Fruit fly (Drosophila melanogaster) whole organism, wandering third instar larva: ENCODE data around the gene Fkbp39.
A peak's percentile ranks its signal among the peaks of the same experiment; 100 is the strongest.

Source experiments
- CG9705 ChIP-seq: fragments of 200-800 bp; sonication (Bioruptor generic); optimal IDR thresholded peaks from 2 replicates; lab custom pipeline; 2018; ENCODE audit warnings: missing biosample characterization, mild to moderate bottlenecking, missing genetic modification characterization
- CrebA ChIP-seq: fragments of 200-800 bp; sonication (Bioruptor generic); optimal IDR thresholded peaks from 2 replicates; lab custom pipeline; 2016; ENCODE audit warnings: missing biosample characterization, mild to moderate bottlenecking, missing genetic modification characterization, borderline replicate concordance
- Dfd ChIP-seq: fragments of >200 bp; optimal IDR thresholded peaks from 2 replicates; lab custom pipeline; 2017; ENCODE audit warnings: missing biosample characterization, missing genetic modification characterization
- Dif ChIP-seq: fragments of 200-275, 200-300 bp; sonication (Bioruptor generic); optimal IDR thresholded peaks from 2 replicates; lab custom pipeline; 2018; ENCODE audit warnings: missing biosample characterization, missing genetic modification characterization; ENCODE audit not compliant: partially characterized antibody
- GATAd ChIP-seq: sonication (Bioruptor generic); optimal IDR thresholded peaks from 2 replicates; lab custom pipeline; 2016; ENCODE audit warnings: missing biosample characterization, missing genetic modification characterization
- HLH106 ChIP-seq: fragments of 200-800 bp; optimal IDR thresholded peaks from 3 replicates; lab custom pipeline; 2019; ENCODE audit warnings: missing biosample characterization, mild to moderate bottlenecking, missing genetic modification characterization, moderate library complexity
- Hnf4 ChIP-seq: fragments of 200-800 bp; sonication (Bioruptor generic); optimal IDR thresholded peaks from 2 replicates; lab custom pipeline; 2016; ENCODE audit warnings: missing biosample characterization, mild to moderate bottlenecking, missing genetic modification characterization
- Hr78 ChIP-seq: fragments of >200 bp; optimal IDR thresholded peaks from 2 replicates; lab custom pipeline; 2017; ENCODE audit warnings: missing biosample characterization, missing genetic modification characterization
- Hr83 ChIP-seq: fragments of 200-300 bp; sonication (Bioruptor generic); optimal IDR thresholded peaks from 2 replicates; lab custom pipeline; 2016; ENCODE audit warnings: missing biosample characterization, mild to moderate bottlenecking, missing genetic modification characterization, moderate library complexity; ENCODE audit not compliant: poor library complexity, severe bottlenecking
- Jra ChIP-seq: sonication (Bioruptor generic); optimal IDR thresholded peaks from 2 replicates; lab custom pipeline; 2016; ENCODE audit warnings: missing biosample characterization, missing genetic modification characterization
- Mio ChIP-seq: sonication (Bioruptor generic); optimal IDR thresholded peaks from 2 replicates; lab custom pipeline; 2016; ENCODE audit warnings: missing biosample characterization, missing genetic modification characterization
- Myc ChIP-seq: fragments of >200 bp; optimal IDR thresholded peaks from 2 replicates; lab custom pipeline; 2017
- OdsH ChIP-seq: fragments of 200-800 bp; sonication (Bioruptor generic); optimal IDR thresholded peaks from 2 replicates; lab custom pipeline; 2016; ENCODE audit warnings: missing biosample characterization, mild to moderate bottlenecking, missing genetic modification characterization
- Rel ChIP-seq, 2 experiments: fragments of 200-800 bp; sonication (Bioruptor generic) in 1 of 2; optimal IDR thresholded peaks; 2 replicates in 1 of 2; 3 replicates in 1 of 2; lab custom pipeline; 2016 to 2019; ENCODE audit warnings: mild to moderate bottlenecking in 2 of 2, missing biosample characterization in 2 of 2, missing genetic modification characterization in 2 of 2, moderate library complexity in 1 of 2
- Sp1 ChIP-seq: fragments of 200-800 bp; sonication (Bioruptor generic); optimal IDR thresholded peaks from 3 replicates; lab custom pipeline; 2019; ENCODE audit warnings: missing biosample characterization, mild to moderate bottlenecking, missing genetic modification characterization, moderate library complexity
- Vsx2 ChIP-seq: fragments of 200-300, 225-300 bp; sonication (Bioruptor generic); optimal IDR thresholded peaks from 2 replicates; lab custom pipeline; 2018; ENCODE audit warnings: missing biosample characterization, missing genetic modification characterization; ENCODE audit not compliant: partially characterized antibody
- br ChIP-seq: fragments of 200-800 bp; sonication (Bioruptor generic); optimal IDR thresholded peaks from 2 replicates; lab custom pipeline; 2016; ENCODE audit warnings: missing biosample characterization, missing genetic modification characterization
- dmrt93B ChIP-seq: fragments of 200-800 bp; sonication (Bioruptor generic); optimal IDR thresholded peaks from 2 replicates; lab custom pipeline; 2018; ENCODE audit warnings: missing biosample characterization, mild to moderate bottlenecking, missing genetic modification characterization
- dsf ChIP-seq: sonication (Bioruptor generic); optimal IDR thresholded peaks from 2 replicates; lab custom pipeline; 2016; ENCODE audit warnings: missing biosample characterization, missing genetic modification characterization, borderline replicate concordance
- ey ChIP-seq: fragments of 200-800 bp; sonication (Bioruptor generic); optimal IDR thresholded peaks from 2 replicates; lab custom pipeline; 2016; ENCODE audit warnings: missing biosample characterization, missing genetic modification characterization
- foxo ChIP-seq, 2 experiments: fragments of 200-800 bp; sonication (Bioruptor generic); optimal IDR thresholded peaks; 2 replicates in 1 of 2; 3 replicates in 1 of 2; lab custom pipeline; 2016 to 2017; ENCODE audit warnings: missing biosample characterization in 2 of 2, missing genetic modification characterization in 2 of 2
- h ChIP-seq: fragments of 200-800 bp; sonication (Bioruptor generic); optimal IDR thresholded peaks from 3 replicates; lab custom pipeline; 2016; ENCODE audit warnings: missing biosample characterization, mild to moderate bottlenecking, missing genetic modification characterization
- jim ChIP-seq: fragments of 175-275, 200-325 bp; sonication (Bioruptor generic); optimal IDR thresholded peaks from 2 replicates; lab custom pipeline; 2016; ENCODE audit warnings: missing biosample characterization, mild to moderate bottlenecking, missing genetic modification characterization
- lola ChIP-seq: fragments of >200 bp; optimal IDR thresholded peaks from 2 replicates; lab custom pipeline; 2017; ENCODE audit warnings: missing biosample characterization, missing genetic modification characterization
- pan ChIP-seq: fragments of >200 bp; optimal IDR thresholded peaks from 2 replicates; lab custom pipeline; 2017
- psq ChIP-seq: fragments of 200-800 bp; sonication (Bioruptor generic); optimal IDR thresholded peaks from 3 replicates; lab custom pipeline; 2017; ENCODE audit warnings: missing biosample characterization, mild to moderate bottlenecking, missing genetic modification characterization, moderate library complexity
- rgr ChIP-seq: fragments of 200-800 bp; sonication (Bioruptor generic); optimal IDR thresholded peaks from 3 replicates; lab custom pipeline; 2016; ENCODE audit warnings: missing biosample characterization, mild to moderate bottlenecking, missing genetic modification characterization
- sage ChIP-seq: fragments of 200-800 bp; sonication (Bioruptor generic); optimal IDR thresholded peaks from 2 replicates; lab custom pipeline; 2016; ENCODE audit warnings: missing biosample characterization, mild to moderate bottlenecking, missing genetic modification characterization
- tai ChIP-seq: sonication (Bioruptor generic); optimal IDR thresholded peaks from 2 replicates; lab custom pipeline; 2016; ENCODE audit warnings: missing biosample characterization, missing genetic modification characterization
- usp ChIP-seq: fragments of >200 bp; optimal IDR thresholded peaks from 2 replicates; lab custom pipeline; 2017; ENCODE audit warnings: missing biosample characterization, missing genetic modification characterization
- woc ChIP-seq: sonication (Bioruptor generic); optimal IDR thresholded peaks from 2 replicates; lab custom pipeline; 2016; ENCODE audit warnings: missing biosample characterization, mild to moderate bottlenecking, missing genetic modification characterization

Fkbp39 gene

dm6 chr3R:15367477-15367876 lies 34.5 kb upstream of the Fkbp39 start, which contains the start of gene CG34404:
CG34404 (minus strand) TSS chr3R:15367665.
- TF ChIP-seq rgr (GFP tag; lab: Kevin White, UChicago) (peak; percentile 8), foxo (GFP tag; optimal IDR thresholded peaks at IDR 0.05; lab: Kevin White, UChicago) (peak in 1 of 2 experiments; percentile 39), woc (no peak)

DNA sequence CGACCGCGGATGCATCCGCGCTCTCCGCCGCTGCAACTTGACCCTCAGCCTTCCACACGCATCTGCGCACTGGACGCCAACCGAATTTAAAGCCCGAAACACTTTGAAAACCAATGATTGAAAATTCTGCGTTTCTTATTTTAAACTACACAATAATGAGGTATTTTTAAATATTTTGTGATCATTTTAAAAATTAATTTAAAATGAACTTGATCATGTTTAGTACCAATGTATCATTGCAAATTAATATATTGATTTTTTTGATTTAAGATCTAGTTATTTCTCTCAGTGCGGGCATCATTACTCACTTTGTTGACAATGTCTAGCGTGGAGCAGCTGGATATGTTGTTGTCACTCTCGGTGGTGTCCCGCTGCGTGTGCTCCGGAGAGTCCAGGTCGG lies 33.9 kb upstream of the Fkbp39 start:
- no peak for TF ChIP-seq Vsx2
- peak; percentile 48 for TF ChIP-seq HLH106 (tag; lab: Kevin White, UChicago)
- TF ChIP-seq rgr (GFP tag; lab: Kevin White, UChicago) = peak; percentile 28
- TF ChIP-seq CrebA (GFP tag; lab: Kevin White, UChicago) = no peak
- no peak for TF ChIP-seq sage (GFP tag; lab: Kevin White, UChicago)
- TF ChIP-seq Rel (GFP tag; optimal IDR thresholded peaks at IDR 0.05; lab: Kevin White, UChicago) = no peak
- no peak for TF ChIP-seq Rel (tag; optimal IDR thresholded peaks at IDR 0.05; lab: Kevin White, UChicago)
- no peak for TF ChIP-seq Hr78 (GFP tag; lab: Kevin White, UChicago)
- peak; percentile 44 for TF ChIP-seq Sp1
- peak; percentile 31 for TF ChIP-seq ey (GFP tag; lab: Kevin White, UChicago)
- peak in 1 of 2 experiments; percentile 63 for TF ChIP-seq foxo (GFP tag; optimal IDR thresholded peaks at IDR 0.05; lab: Kevin White, UChicago)
- peak; percentile 8 for TF ChIP-seq OdsH
- no peak for TF ChIP-seq Hnf4

DNA sequence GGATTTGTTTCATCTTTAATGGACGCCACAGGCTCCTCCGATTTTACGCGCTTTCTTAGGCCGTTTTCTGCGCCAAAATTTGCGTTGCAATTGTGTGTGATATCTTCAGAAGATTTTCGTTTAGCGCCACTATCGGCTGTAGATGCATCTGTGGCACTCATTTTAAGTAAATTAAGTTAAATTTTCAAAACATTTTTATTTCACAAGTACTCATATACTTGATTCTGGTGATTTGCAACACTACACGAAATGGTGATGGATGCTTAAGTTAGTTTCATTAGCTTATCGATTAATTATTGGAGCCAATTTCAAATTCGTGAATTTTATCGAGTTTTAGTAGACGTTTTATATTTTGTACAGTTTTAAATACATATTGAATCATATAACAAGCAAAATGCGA lies 30.7 kb upstream of the Fkbp39 start, which contains the start of gene CG6171:
Gene CG6171 (minus strand): TSS at position 250 of the 400 bp plus-strand sequence.
- TF ChIP-seq Sp1 = no peak
- TF ChIP-seq Myc (lab: Kevin White, UChicago) = no peak
- TF ChIP-seq lola (GFP tag; lab: Kevin White, UChicago) = peak; percentile 22
- no peak for TF ChIP-seq Dfd
- TF ChIP-seq Vsx2 = no peak
- TF ChIP-seq rgr (GFP tag; lab: Kevin White, UChicago) = peak; percentile 36
- TF ChIP-seq h (GFP tag; lab: Kevin White, UChicago) = no peak
- no peak for TF ChIP-seq jim (GFP tag; lab: Kevin White, UChicago)
- no peak for TF ChIP-seq CG9705 (GFP tag; lab: Kevin White, UChicago)
- TF ChIP-seq tai (GFP tag; lab: Kevin White, UChicago) = no peak
- peak; percentile 23 for TF ChIP-seq Hr83 (GFP tag; lab: Kevin White, UChicago)
- TF ChIP-seq Jra = no peak
- no peak for TF ChIP-seq dmrt93B (GFP tag; lab: Kevin White, UChicago)
- TF ChIP-seq HLH106 (tag; lab: Kevin White, UChicago) = no peak
- no peak for TF ChIP-seq foxo (GFP tag; optimal IDR thresholded peaks at IDR 0.05; lab: Kevin White, UChicago)
- no peak for TF ChIP-seq Mio (GFP tag; lab: Kevin White, UChicago)
- no peak for TF ChIP-seq br
- TF ChIP-seq, all 38 proteins: peak for 3

DNA sequence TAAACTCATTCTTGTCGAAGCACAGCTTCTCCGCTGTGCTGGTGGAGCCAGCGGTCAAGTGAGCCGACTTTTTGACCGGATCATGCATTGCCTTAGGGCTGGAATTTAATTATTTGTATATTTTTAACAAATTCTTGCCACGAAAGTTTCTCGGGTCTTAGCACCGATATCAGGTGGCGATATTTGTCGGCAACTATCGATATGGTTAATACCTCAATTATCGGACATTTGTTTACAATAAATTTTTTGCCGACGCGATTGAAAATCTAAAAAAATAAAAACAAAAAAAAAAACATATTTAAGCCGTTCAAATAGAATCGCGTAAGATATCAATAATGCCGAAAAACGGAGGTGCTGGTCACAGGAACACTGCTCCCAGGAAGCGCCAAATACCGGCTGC lies 28.6 kb upstream of the Fkbp39 start, which contains the start of the genes Cog2 and Trax:
Gene Cog2 (minus strand): TSS at position 168 of the 400 bp plus-strand sequence.
Gene Trax (plus strand): TSS at position 203 of the 400 bp plus-strand sequence.
- TF ChIP-seq Jra (no peak), tai (GFP tag; lab: Kevin White, UChicago) (no peak), Vsx2 (no peak), psq (GFP tag; lab: Kevin White, UChicago) (no peak), GATAd (GFP tag; lab: Kevin White, UChicago) (no peak), Dfd (no peak), Myc (lab: Kevin White, UChicago) (no peak), Dif (GFP tag; lab: Kevin White, UChicago) (no peak), sage (GFP tag; lab: Kevin White, UChicago) (no peak), rgr (GFP tag; lab: Kevin White, UChicago) (no peak), Sp1 (no peak), dsf (GFP tag; lab: Kevin White, UChicago) (no peak), Hnf4 (no peak), CG9705 (GFP tag; lab: Kevin White, UChicago) (no peak), Rel (GFP tag; optimal IDR thresholded peaks at IDR 0.05; lab: Kevin White, UChicago) (no peak), Rel (tag; optimal IDR thresholded peaks at IDR 0.05; lab: Kevin White, UChicago) (no peak), Mio (GFP tag; lab: Kevin White, UChicago) (no peak), usp (no peak), HLH106 (tag; lab: Kevin White, UChicago) (no peak), woc (no peak), pan (no peak)
